Fruit fly (Drosophila melanogaster) whole organism, embryonic: Measurements from ENCODE around the gene CG4210.

Experiments
- Aef1 ChIP-seq: fragments of 200-800 bp; sonication (Bioruptor generic); IDR thresholded peaks from 3 replicates; pipeline ENCODE4 v1.3.6; 2022; ENCODE audit warnings: missing biosample characterization, missing genetic modification characterization
- Asciz ChIP-seq: fragments of 200-800 bp; sonication (Bioruptor generic); optimal IDR thresholded peaks from 2 replicates; lab custom pipeline; 2017; ENCODE audit warnings: missing biosample characterization, mild to moderate bottlenecking, missing genetic modification characterization, missing genetic modification reagents
- CG12104 ChIP-seq: fragments of 200-800 bp; sonication (Bioruptor generic); optimal IDR thresholded peaks from 3 replicates; lab custom pipeline; 2016; ENCODE audit warnings: missing biosample characterization, missing genetic modification characterization
- CG13287 ChIP-seq: fragments of 200-800 bp; sonication (Bioruptor generic); IDR thresholded peaks from 2 replicates; pipeline ENCODE4 v1.3.6; 2022; ENCODE audit warnings: missing biosample characterization, missing genetic modification characterization; ENCODE audit not compliant: partially characterized antibody
- CG13296 ChIP-seq: fragments of 200-800 bp; sonication (Bioruptor generic); optimal IDR thresholded peaks from 3 replicates; lab custom pipeline; 2018; ENCODE audit warnings: missing biosample characterization, mild to moderate bottlenecking, missing genetic modification characterization
- CG13424 ChIP-seq: fragments of 200-800 bp; sonication (Bioruptor generic); optimal IDR thresholded peaks from 2 replicates; lab custom pipeline; 2019; ENCODE audit warnings: missing biosample characterization, mild to moderate bottlenecking, missing genetic modification characterization, moderate library complexity
- CG13775 ChIP-seq: fragments of 200-800 bp; sonication (Bioruptor generic); optimal IDR thresholded peaks from 3 replicates; lab custom pipeline; 2017; ENCODE audit warnings: missing biosample characterization, mild to moderate bottlenecking, missing genetic modification characterization
- CG14441 ChIP-seq: fragments of 200-800 bp; sonication (Bioruptor generic); IDR thresholded peaks from 2 replicates; pipeline ENCODE4 v1.3.6; 2022; ENCODE audit warnings: missing biosample characterization, missing genetic modification characterization
- CG14710 ChIP-seq: fragments of 200-800 bp; sonication (Bioruptor generic); optimal IDR thresholded peaks from 3 replicates; lab custom pipeline; 2019; ENCODE audit warnings: missing biosample characterization, mild to moderate bottlenecking, missing genetic modification characterization, moderate library complexity
- CG15696 ChIP-seq: fragments of 200-800 bp; sonication (Bioruptor generic); optimal IDR thresholded peaks from 2 replicates; lab custom pipeline; 2019; ENCODE audit warnings: missing biosample characterization, mild to moderate bottlenecking, missing genetic modification characterization, moderate library complexity
- CG1603 ChIP-seq: fragments of 200-800 bp; sonication (Bioruptor generic); optimal IDR thresholded peaks from 2 replicates; lab custom pipeline; 2019; ENCODE audit warnings: missing biosample characterization, mild to moderate bottlenecking, missing genetic modification characterization, moderate library complexity
- CG17385 ChIP-seq: fragments of 200-800 bp; sonication (Bioruptor generic); optimal IDR thresholded peaks from 3 replicates; lab custom pipeline; 2018; ENCODE audit warnings: missing biosample characterization, mild to moderate bottlenecking, missing genetic modification characterization
- CG2116 ChIP-seq: fragments of 200-800 bp; sonication (Bioruptor generic); optimal IDR thresholded peaks from 3 replicates; lab custom pipeline; 2018; ENCODE audit warnings: missing biosample characterization, mild to moderate bottlenecking, missing genetic modification characterization
- CG2129 ChIP-seq: fragments of 200-800 bp; sonication (Bioruptor generic); IDR thresholded peaks from 2 replicates; pipeline ENCODE4 v1.3.6; 2022; ENCODE audit warnings: missing biosample characterization, missing genetic modification characterization; ENCODE audit not compliant: partially characterized antibody
- CG31441 ChIP-seq: fragments of 200-800 bp; sonication (Bioruptor generic); IDR thresholded peaks from 2 replicates; pipeline ENCODE4 v1.3.6; 2022; ENCODE audit warnings: missing biosample characterization, missing genetic modification characterization
- CG34224 ChIP-seq: fragments of 200-800 bp; sonication (Bioruptor generic); IDR thresholded peaks from 3 replicates; pipeline ENCODE4 v1.3.6; 2022; ENCODE audit warnings: missing biosample characterization, missing genetic modification characterization; ENCODE audit not compliant: partially characterized antibody
- CG6683 ChIP-seq: fragments of 200-800 bp; sonication (Bioruptor generic); optimal IDR thresholded peaks from 2 replicates; lab custom pipeline; 2017; ENCODE audit warnings: missing biosample characterization, mild to moderate bottlenecking, missing genetic modification characterization, missing genetic modification reagents
- CG6854 ChIP-seq: fragments of 200-800 bp; sonication (Bioruptor generic); optimal IDR thresholded peaks from 3 replicates; lab custom pipeline; 2017; ENCODE audit warnings: missing biosample characterization, mild to moderate bottlenecking, missing genetic modification characterization
- CG9727 ChIP-seq: fragments of 200-800 bp; sonication (Bioruptor generic); optimal IDR thresholded peaks from 3 replicates; lab custom pipeline; 2017; ENCODE audit warnings: missing biosample characterization, mild to moderate bottlenecking, missing genetic modification characterization
- Dbx ChIP-seq: fragments of 200-800 bp; sonication (Bioruptor generic); IDR thresholded peaks from 3 replicates; pipeline ENCODE4 v1.3.6; 2022; ENCODE audit warnings: missing biosample characterization, missing genetic modification characterization
- Dll ChIP-seq: fragments of 200-800 bp; sonication (Bioruptor generic); IDR thresholded peaks from 4 replicates; pipeline ENCODE4 v1.3.6; 2022; ENCODE audit warnings: missing biosample characterization, missing genetic modification characterization; ENCODE audit not compliant: partially characterized antibody
- E2f2 ChIP-seq: fragments of 200-800 bp; sonication (Bioruptor generic); IDR thresholded peaks from 2 replicates; pipeline ENCODE4 v1.3.6; 2022; ENCODE audit warnings: missing biosample characterization, missing genetic modification characterization
- H2.0 ChIP-seq: fragments of 200-800 bp; sonication (Bioruptor generic); IDR thresholded peaks from 2 replicates; pipeline ENCODE4 v1.3.6; 2022; ENCODE audit warnings: missing biosample characterization, missing genetic modification characterization
- Max ChIP-seq: fragments of 200-800 bp; sonication (Bioruptor generic); optimal IDR thresholded peaks from 2 replicates; lab custom pipeline; 2016; ENCODE audit warnings: missing biosample characterization, mild to moderate bottlenecking, missing genetic modification characterization
- NfI ChIP-seq: fragments of 200-800 bp; sonication (Bioruptor generic); optimal IDR thresholded peaks from 3 replicates; lab custom pipeline; 2018; ENCODE audit warnings: missing biosample characterization, mild to moderate bottlenecking, missing genetic modification characterization, moderate library complexity
- Opbp ChIP-seq: fragments of 200-800 bp; sonication (Bioruptor generic); IDR thresholded peaks from 3 replicates; pipeline ENCODE4 v1.3.6; 2022; ENCODE audit warnings: missing biosample characterization, missing genetic modification characterization; ENCODE audit not compliant: partially characterized antibody
- Sry-β ChIP-seq: fragments of 200-800 bp; sonication (Bioruptor generic); optimal IDR thresholded peaks from 2 replicates; lab custom pipeline; 2018; ENCODE audit warnings: missing biosample characterization, mild to moderate bottlenecking, missing genetic modification characterization, moderate library complexity
- Xrp1 ChIP-seq: fragments of 200-800 bp; sonication (Bioruptor generic); IDR thresholded peaks from 2 replicates; pipeline ENCODE4 v1.3.6; 2022; ENCODE audit warnings: missing biosample characterization, missing genetic modification characterization
- abd-A ChIP-seq: fragments of 200-800 bp; sonication (Bioruptor generic); optimal IDR thresholded peaks from 3 replicates; lab custom pipeline; 2019; ENCODE audit warnings: missing biosample characterization, mild to moderate bottlenecking, missing genetic modification characterization, moderate library complexity
- ac ChIP-seq: fragments of 200-800 bp; sonication (Bioruptor generic); optimal IDR thresholded peaks from 3 replicates; lab custom pipeline; 2017; ENCODE audit warnings: missing biosample characterization, mild to moderate bottlenecking, missing genetic modification characterization
- chinmo ChIP-seq: fragments of 200-800 bp; sonication (Bioruptor generic); IDR thresholded peaks from 4 replicates; pipeline ENCODE4 v1.3.6; 2022; ENCODE audit warnings: missing biosample characterization, missing genetic modification characterization; ENCODE audit not compliant: partially characterized antibody
- crp ChIP-seq, 2 experiments: fragments of 200-800 bp; sonication (Bioruptor generic); optimal IDR thresholded peaks; 2 replicates in 1 of 2; 3 replicates in 1 of 2; lab custom pipeline; 2017; ENCODE audit warnings: missing biosample characterization in 2 of 2, missing genetic modification characterization in 2 of 2, mild to moderate bottlenecking in 1 of 2, moderate library complexity in 1 of 2
- dati ChIP-seq: fragments of 200-800 bp; sonication (Bioruptor generic); IDR thresholded peaks from 2 replicates; pipeline ENCODE4 v1.3.6; 2022; ENCODE audit warnings: missing biosample characterization, missing genetic modification characterization
- dpn ChIP-seq, 2 experiments: fragments of 200-800 bp; sonication (Bioruptor generic); optimal IDR thresholded peaks; 3 replicates each; lab custom pipeline; 2016; ENCODE audit warnings: missing biosample characterization in 2 of 2, missing genetic modification characterization in 2 of 2
- h ChIP-seq: fragments of >200 bp; optimal IDR thresholded peaks from 2 replicates; lab custom pipeline; 2017
- inv ChIP-seq: fragments of 200-800 bp; sonication (Bioruptor generic); IDR thresholded peaks from 2 replicates; pipeline ENCODE4 v1.3.6; 2022; ENCODE audit warnings: missing biosample characterization, missing genetic modification characterization; ENCODE audit not compliant: partially characterized antibody
- knrl ChIP-seq: fragments of 200-800 bp; sonication (Bioruptor generic); IDR thresholded peaks from 3 replicates; pipeline ENCODE4 v1.3.6; 2022; ENCODE audit warnings: missing biosample characterization, missing genetic modification characterization; ENCODE audit not compliant: partially characterized antibody
- lilli ChIP-seq: fragments of 200-800 bp; sonication (Bioruptor generic); optimal IDR thresholded peaks from 3 replicates; lab custom pipeline; 2016; ENCODE audit warnings: missing biosample characterization, missing genetic modification characterization
- lola ChIP-seq, 3 experiments: fragments of >200 bp in 2 of 3; fragments of 200-800 bp in 1 of 3; sonication (Bioruptor generic) in 1 of 3; optimal IDR thresholded peaks; 2 replicates each; lab custom pipeline; 2017 to 2019; ENCODE audit warnings: missing biosample characterization in 3 of 3, missing genetic modification characterization in 3 of 3, mild to moderate bottlenecking in 1 of 3, moderate library complexity in 1 of 3
- nerfin-1 ChIP-seq: fragments of 200-800 bp; sonication (Bioruptor generic); optimal IDR thresholded peaks from 3 replicates; lab custom pipeline; 2019; ENCODE audit warnings: missing biosample characterization, mild to moderate bottlenecking, missing genetic modification characterization, moderate library complexity
- phol ChIP-seq: fragments of 200-800 bp; sonication (Bioruptor generic); optimal IDR thresholded peaks from 3 replicates; lab custom pipeline; 2018; ENCODE audit warnings: missing biosample characterization, mild to moderate bottlenecking, missing genetic modification characterization, moderate library complexity
- pzg ChIP-seq: fragments of 200-800 bp; sonication (Bioruptor generic); optimal IDR thresholded peaks from 3 replicates; lab custom pipeline; 2018; ENCODE audit warnings: missing biosample characterization, mild to moderate bottlenecking, missing genetic modification characterization, moderate library complexity
- row ChIP-seq: fragments of 200-800 bp; sonication (Bioruptor generic); IDR thresholded peaks from 3 replicates; pipeline ENCODE4 v1.3.6; 2022; ENCODE audit warnings: missing biosample characterization, missing genetic modification characterization
- sd ChIP-seq: fragments of 200-800 bp; sonication (Bioruptor generic); optimal IDR thresholded peaks from 3 replicates; lab custom pipeline; 2018; ENCODE audit warnings: missing biosample characterization, mild to moderate bottlenecking, missing genetic modification characterization, moderate library complexity
- yki ChIP-seq: fragments of >200 bp; optimal IDR thresholded peaks from 3 replicates; lab custom pipeline; 2018

CG4210 gene

DNA sequence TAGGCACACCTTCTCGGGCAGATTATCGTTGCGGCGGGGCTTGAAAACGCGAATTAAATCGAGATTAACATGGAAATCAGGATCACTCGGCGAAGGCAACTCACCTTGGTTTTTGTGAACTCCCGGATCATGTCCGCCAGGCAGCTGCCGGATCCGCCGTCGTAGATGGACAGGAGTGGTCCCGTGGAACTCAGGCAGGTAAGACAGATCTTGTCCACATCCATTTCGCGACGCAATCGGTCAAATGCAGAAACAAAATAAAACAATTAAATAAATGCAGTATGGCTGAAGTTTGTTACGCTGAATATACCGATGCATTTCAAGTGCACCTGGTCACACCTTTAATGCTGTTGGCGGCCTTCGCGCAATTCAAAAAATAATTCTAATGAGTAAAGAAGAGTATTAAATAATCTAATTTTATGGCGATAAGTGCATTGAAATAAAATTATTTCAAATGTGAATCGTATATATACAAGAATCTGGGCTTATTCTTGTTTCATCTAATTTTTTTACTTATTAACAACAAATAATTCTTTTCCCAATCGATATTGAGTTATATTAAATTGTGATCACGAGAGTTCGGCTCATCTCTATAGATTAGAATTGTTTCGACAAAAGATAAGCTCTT lies at the start of gene CG4210, which contains the start of gene CG6654 (continued):
- no peak for TF ChIP-seq CG6683 (GFP tag; lab: Kevin White, UChicago)
- no peak for TF ChIP-seq Aef1
- peak; percentile 23 for TF ChIP-seq CG12104 (GFP tag; lab: Kevin White, UChicago)
- TF ChIP-seq CG13775 (GFP tag; lab: Kevin White, UChicago), result peak; percentile 3
- TF ChIP-seq H2.0, result no peak
- peak; percentile 37; the same call in 1 of the 2 replicates for TF ChIP-seq inv (GFP tag; lab: Robert Waterston, UW)
- TF ChIP-seq CG14441 (GFP tag; lab: Robert Waterston, UW), result no peak
- peak; percentile 83 for TF ChIP-seq CG13287 (GFP tag; lab: Robert Waterston, UW)
- TF ChIP-seq CG9727 (GFP tag; lab: Kevin White, UChicago), result peak; percentile 1
- TF ChIP-seq ac (GFP tag; lab: Kevin White, UChicago), result no peak
- no peak for TF ChIP-seq nerfin-1 (tag; lab: Kevin White, UChicago)
- TF ChIP-seq CG31441, result peak; percentile 64
- TF ChIP-seq lilli (GFP tag; lab: Kevin White, UChicago), result peak; percentile 31
- TF ChIP-seq phol (tag; lab: Kevin White, UChicago), result peak; percentile 22
- no peak for TF ChIP-seq yki
- peak; percentile 1 for TF ChIP-seq Asciz (GFP tag; lab: Kevin White, UChicago)
- peak; percentile 8 for TF ChIP-seq CG13424 (tag; lab: Kevin White, UChicago)
- TF ChIP-seq knrl (GFP tag; lab: Robert Waterston, UW), result peak; percentile 58; the same call in 2 of the 3 replicates
- TF ChIP-seq Xrp1 (GFP tag; lab: Robert Waterston, UW), result no peak
- peak; percentile 14 for TF ChIP-seq Max (GFP tag; lab: Kevin White, UChicago)
- TF ChIP-seq chinmo (GFP tag; lab: Robert Waterston, UW), result 0 out of 4 replicates have a peak, but pooled peaks have one; percentile 17
- TF ChIP-seq NfI (GFP tag; lab: Kevin White, UChicago), result peak; percentile 3
- peak; percentile 67 for TF ChIP-seq pzg (GFP tag; lab: Kevin White, UChicago)
- TF ChIP-seq CG2129 (GFP tag; lab: Robert Waterston, UW), result peak; percentile 18; the same call in 1 of the 2 replicates
- peak; percentile 69 for TF ChIP-seq Dll (GFP tag; lab: Robert Waterston, UW)
- peak; percentile 71 for TF ChIP-seq row (GFP tag; lab: Robert Waterston, UW)
- peak; percentile 77 for TF ChIP-seq CG34224 (GFP tag; lab: Robert Waterston, UW)
- peak; percentile 61 for TF ChIP-seq CG14710 (tag; lab: Kevin White, UChicago)
- TF ChIP-seq CG15696 (tag; lab: Kevin White, UChicago), result peak; percentile 56
- TF ChIP-seq Dbx (GFP tag; lab: Robert Waterston, UW), result 0 out of 3 replicates have a peak, but pooled peaks have one; percentile 15
- TF ChIP-seq E2f2 (GFP tag; lab: Robert Waterston, UW), result peak; percentile 92
- no peak for TF ChIP-seq abd-A (tag; lab: Kevin White, UChicago)
- TF ChIP-seq Sry-β (GFP tag; lab: Kevin White, UChicago), result peak; percentile 15
- peak; percentile 50 for TF ChIP-seq CG1603 (tag; lab: Kevin White, UChicago)
- TF ChIP-seq dati (GFP tag; lab: Robert Waterston, UW), result no peak
- peak; percentile 42 for TF ChIP-seq CG2116 (GFP tag; lab: Kevin White, UChicago)
- peak; percentile 5 for TF ChIP-seq CG13296 (GFP tag; lab: Kevin White, UChicago)
- no peak for TF ChIP-seq sd (tag; lab: Kevin White, UChicago)
- peak in 1 of 2 experiments; percentile 31 for TF ChIP-seq crp (GFP tag; optimal IDR thresholded peaks at IDR 0.05; lab: Kevin White, UChicago)
- peak in 1 of 2 experiments; percentile 9 for TF ChIP-seq dpn (GFP tag; optimal IDR thresholded peaks at IDR 0.05; lab: Kevin White, UChicago)
- peak in 1 of 3 experiments; percentile 23 for TF ChIP-seq lola (GFP tag; optimal IDR thresholded peaks at IDR 0.05; lab: Kevin White, UChicago)
- TF ChIP-seq CG6854, result no peak
- peak; percentile 53; the same call in 2 of the 3 replicates for TF ChIP-seq Opbp (GFP tag; lab: Robert Waterston, UW)
- peak; percentile 4 for TF ChIP-seq CG17385 (GFP tag; lab: Kevin White, UChicago)
- no peak for TF ChIP-seq h (lab: Kevin White, UChicago)
- TF ChIP-seq, all 482 proteins: peak for 96
